Fruit fly (Drosophila melanogaster) Kc167 (cell line): Measurements from ENCODE around the gene Obp84a.

ENCODE experiments used
- Myc ChIP-seq: fragments of >200 bp; optimal IDR thresholded peaks from 2 replicates; lab custom pipeline; 2017; ENCODE audit warnings: missing external identifiers
- Sin3A ChIP-seq: fragments of >200 bp; optimal IDR thresholded peaks from 2 replicates; lab custom pipeline; 2018; ENCODE audit warnings: missing external identifiers
- h ChIP-seq: fragments of >200 bp; optimal IDR thresholded peaks from 3 replicates; lab custom pipeline; 2018; ENCODE audit warnings: missing external identifiers
- insv ChIP-seq: fragments of >200 bp; optimal IDR thresholded peaks from 3 replicates; lab custom pipeline; 2018; ENCODE audit warnings: missing external identifiers
- psq ChIP-seq: fragments of >200 bp; optimal IDR thresholded peaks from 2 replicates; lab custom pipeline; 2017; ENCODE audit warnings: missing external identifiers
- ttk ChIP-seq: sonication (Bioruptor generic); optimal IDR thresholded peaks from 2 replicates; lab custom pipeline; 2017; ENCODE audit warnings: missing external identifiers

The Obp84a gene

DNA sequence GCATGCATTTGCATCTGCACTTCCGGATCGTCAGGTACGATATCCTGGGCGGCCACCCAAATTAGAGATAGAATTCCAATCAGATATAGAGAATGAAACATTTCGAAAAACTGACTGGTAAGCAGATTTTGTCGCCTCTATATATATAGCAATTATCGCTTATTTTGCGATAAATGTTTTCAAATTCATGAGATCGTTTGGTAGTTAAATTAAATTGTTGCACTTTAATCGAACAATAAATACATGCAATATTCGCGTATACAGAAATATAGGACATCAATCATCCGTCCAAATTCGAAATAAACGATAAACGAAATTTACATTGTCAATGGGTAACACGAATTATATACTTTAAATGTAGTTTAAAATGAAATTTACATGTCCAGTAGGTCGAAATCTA lies at the start of gene Obp84a:
Gene Obp84a (minus strand): TSS at position 101 of the 400 bp plus-strand sequence.
- TF ChIP-seq ttk (lab: Kevin White, UChicago) (no peak), h (lab: Kevin White, UChicago) (no peak), Sin3A (no peak), insv (no peak), Myc (no peak), psq (lab: Kevin White, UChicago) (no peak)

dm6 chr3R:7285662-7286061 lies 33.9 kb upstream of the Obp84a start, which contains the start of gene RacGAP84C:
TSS of gene RacGAP84C (plus strand) at chr3R:7285962.
- TF ChIP-seq insv, result no peak
- TF ChIP-seq ttk (lab: Kevin White, UChicago), result no peak
- no peak for TF ChIP-seq Myc
- TF ChIP-seq Sin3A, result no peak
- no peak for TF ChIP-seq h (lab: Kevin White, UChicago)
- no peak for TF ChIP-seq psq (lab: Kevin White, UChicago)

- TF ChIP-seq ttk (lab: Kevin White, UChicago) (no peak), Sin3A (no peak), insv (no peak), psq (lab: Kevin White, UChicago) (no peak), h (lab: Kevin White, UChicago) (no peak), Myc (no peak)
Observed at dm6 chr3R:7282244-7282890, 30.6 kb upstream of the Obp84a start.

dm6 chr3R:7276782-7277181 lies 25.0 kb upstream of the Obp84a start:
- no peak for TF ChIP-seq psq (lab: Kevin White, UChicago)
- no peak for TF ChIP-seq Sin3A
- no peak for TF ChIP-seq Myc

DNA sequence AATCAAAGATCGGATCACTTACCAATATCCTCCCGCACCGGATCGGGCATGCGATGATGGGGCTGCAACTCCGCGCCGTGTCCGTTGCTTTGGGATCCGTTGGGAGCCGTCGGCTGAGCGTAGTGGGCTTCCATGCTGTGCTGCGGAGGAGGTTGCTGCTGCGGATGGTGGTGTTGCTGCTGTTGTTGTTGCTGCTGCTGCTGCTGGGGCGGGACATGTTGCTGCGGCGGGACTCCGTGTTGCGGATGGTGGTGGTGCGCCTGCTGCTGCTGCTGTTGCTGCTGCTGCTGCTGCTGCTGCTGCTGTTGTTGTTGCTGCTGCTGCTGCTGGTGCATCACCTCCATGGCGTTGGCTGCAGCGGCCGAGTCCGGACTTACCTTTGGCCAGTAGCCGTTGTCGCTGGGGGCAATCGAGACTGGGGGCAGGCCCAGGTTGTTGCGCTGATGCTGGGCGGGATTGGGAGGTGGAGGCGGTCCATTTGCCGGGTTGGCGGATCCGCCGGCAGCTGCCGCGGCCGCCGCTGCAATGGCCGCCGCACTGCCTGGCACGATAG lies 23.3 kb upstream of the Obp84a start:
- no peak for TF ChIP-seq insv
- no peak for TF ChIP-seq Sin3A
- TF ChIP-seq h (lab: Kevin White, UChicago), result no peak
- no peak for TF ChIP-seq ttk (lab: Kevin White, UChicago)
- no peak for TF ChIP-seq psq (lab: Kevin White, UChicago)
- no peak for TF ChIP-seq Myc

dm6 chr3R:7265567-7266208 lies 13.9 kb upstream of the Obp84a start, which contains the start of the genes Gld and Syt4:
TSS of gene Gld (minus strand) at chr3R:7265703.
TSS of gene Syt4 (plus strand) at chr3R:7266065.
- TF ChIP-seq insv, result no peak
- no peak for TF ChIP-seq h (lab: Kevin White, UChicago)
- no peak for TF ChIP-seq psq (lab: Kevin White, UChicago)
- no peak for TF ChIP-seq Sin3A
- no peak for TF ChIP-seq Myc
- no peak for TF ChIP-seq ttk (lab: Kevin White, UChicago)

DNA sequence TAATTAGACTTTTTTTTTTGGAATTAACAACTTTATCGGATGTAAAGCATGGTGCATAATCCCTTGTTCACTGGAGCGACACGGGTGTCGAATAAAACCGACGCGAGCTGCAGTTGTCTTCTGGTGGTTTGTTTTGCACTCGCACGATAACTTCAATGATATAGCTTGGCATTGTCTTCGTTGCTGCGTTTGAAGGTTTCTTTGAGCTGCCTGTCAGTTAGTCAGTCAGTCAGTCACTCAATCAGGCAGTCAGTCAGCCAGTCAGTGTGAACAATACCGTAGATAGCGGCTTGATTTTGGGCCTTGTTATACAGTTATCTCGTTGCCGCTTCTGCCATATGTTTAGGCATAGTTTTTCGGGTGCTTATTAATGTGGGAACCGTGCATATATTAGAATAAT lies 7.8 kb upstream of the Obp84a start:
- TF ChIP-seq Myc (no peak), insv (no peak), ttk (lab: Kevin White, UChicago) (no peak), Sin3A (no peak), h (lab: Kevin White, UChicago) (no peak), psq (lab: Kevin White, UChicago) (no peak)

DNA sequence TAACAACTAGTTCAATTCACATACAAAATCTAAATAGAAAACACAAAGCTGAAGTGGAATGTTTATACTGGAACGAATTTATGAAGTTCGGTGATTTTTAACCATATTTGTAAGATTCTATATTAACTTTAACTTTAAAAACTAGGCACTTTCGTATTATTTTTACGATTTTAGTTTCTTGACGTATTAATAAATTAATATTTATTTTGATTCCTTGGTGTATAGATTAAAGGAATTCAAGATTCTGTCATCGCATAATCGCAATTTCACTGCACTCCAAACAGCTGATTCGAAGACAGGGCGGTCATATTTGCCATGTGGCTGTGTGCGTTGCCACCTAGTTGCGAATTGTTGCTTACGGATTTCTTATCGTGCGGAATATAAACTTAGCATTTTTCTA lies 2.3 kb downstream of the Obp84a start, which contains the start of the genes CG1227 and Dtwd2:
Gene CG1227 (minus strand): TSS at position 279 of the 400 bp plus-strand sequence.
Gene Dtwd2 (plus strand): TSS at position 336 of the 400 bp plus-strand sequence.
- TF ChIP-seq Myc (no peak), Sin3A (no peak), ttk (lab: Kevin White, UChicago) (no peak), insv (no peak), h (lab: Kevin White, UChicago) (no peak), psq (lab: Kevin White, UChicago) (no peak)

DNA sequence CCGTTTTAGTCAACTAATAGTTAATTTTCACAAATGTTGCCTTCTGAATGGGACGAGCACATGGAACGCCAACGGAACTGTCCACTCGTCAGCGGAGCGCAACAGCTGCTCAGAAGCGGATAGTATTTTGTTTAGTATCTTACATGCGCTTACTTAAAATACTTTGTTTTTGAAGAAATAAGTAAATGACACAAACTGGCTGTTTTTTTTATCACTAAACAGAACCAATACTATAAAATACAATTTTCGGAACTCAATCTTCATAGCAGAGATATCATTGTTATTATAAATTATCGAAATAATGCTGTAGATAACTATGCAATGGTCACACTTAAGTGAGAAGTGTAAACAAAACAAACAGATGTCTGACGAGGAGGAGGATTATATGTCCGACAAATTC lies 4.9 kb downstream of the Obp84a start, which contains the start of the genes Noc3 and CG10053:
Gene Noc3 (minus strand): TSS at position 81 of the 400 bp plus-strand sequence.
Gene CG10053 (plus strand): TSS at position 202 of the 400 bp plus-strand sequence.
- no peak for TF ChIP-seq ttk (lab: Kevin White, UChicago)
- TF ChIP-seq Sin3A, result no peak
- TF ChIP-seq psq (lab: Kevin White, UChicago), result no peak
- TF ChIP-seq h (lab: Kevin White, UChicago), result no peak
- TF ChIP-seq Myc, result no peak
- no peak for TF ChIP-seq insv

dm6 chr3R:7241460-7241859 lies 10.3 kb downstream of the Obp84a start, which contains the start of gene CG14607:
TSS of gene CG14607 (plus strand) at chr3R:7241760.
- TF ChIP-seq h (lab: Kevin White, UChicago), result no peak
- TF ChIP-seq insv, result no peak
- no peak for TF ChIP-seq Sin3A
- no peak for TF ChIP-seq Myc
- no peak for TF ChIP-seq ttk (lab: Kevin White, UChicago)
- TF ChIP-seq psq (lab: Kevin White, UChicago), result no peak

dm6 chr3R:7223972-7224464 lies 27.7 kb downstream of the Obp84a start, which contains the start of gene thw:
TSS of gene thw (plus strand) at chr3R:7224414.
- TF ChIP-seq ttk (lab: Kevin White, UChicago), result no peak
- TF ChIP-seq Sin3A, result no peak
- TF ChIP-seq h (lab: Kevin White, UChicago), result no peak
- TF ChIP-seq psq (lab: Kevin White, UChicago), result no peak
- TF ChIP-seq insv, result no peak
- TF ChIP-seq Myc, result no peak

DNA sequence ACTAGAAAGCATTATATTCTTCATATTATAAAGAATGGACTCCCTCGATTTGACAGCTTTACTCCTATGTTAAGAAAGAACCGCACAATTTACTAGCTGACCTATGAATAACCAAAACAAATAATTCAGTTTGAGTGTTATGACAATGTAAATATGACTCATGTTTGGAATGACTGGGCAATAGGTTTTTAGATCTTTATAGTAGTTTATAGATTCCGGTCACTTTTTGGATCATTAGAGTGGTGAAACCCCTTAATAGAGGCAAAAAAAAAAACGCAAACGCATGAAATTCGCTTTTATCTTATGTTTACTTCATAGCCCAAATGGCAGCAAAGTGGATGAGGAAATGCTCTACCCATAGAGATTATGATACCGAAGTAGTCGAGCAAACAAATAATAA lies 32.2 kb downstream of the Obp84a start, which contains the start of gene CG14605:
Gene CG14605 (minus strand): TSS at position 101 of the 400 bp plus-strand sequence.
- TF ChIP-seq ttk (lab: Kevin White, UChicago), result no peak
- TF ChIP-seq insv, result no peak
- TF ChIP-seq psq (lab: Kevin White, UChicago), result no peak
- no peak for TF ChIP-seq Sin3A
- no peak for TF ChIP-seq h (lab: Kevin White, UChicago)
- no peak for TF ChIP-seq Myc
